Worm (Caenorhabditis elegans) whole organism, midembryonic: ENCODE results near the gene che-7.

ENCODE experiments used
- cog-1 ChIP-seq: sonication (generic microtip); optimal IDR thresholded peaks from 2 replicates; lab custom pipeline; 2016; ENCODE audit warnings: missing genetic modification characterization, missing compliant biosample characterization
- flt-1 ChIP-seq: fragments of 200-800 bp; sonication (Bioruptor generic); IDR thresholded peaks from 2 replicates; pipeline ENCODE4 v1.3.6; 2022; ENCODE audit warnings: missing genetic modification characterization, missing compliant biosample characterization
- klf-2 ChIP-seq: fragments of 200-800 bp; sonication (Bioruptor generic); conservative IDR thresholded peaks from 2 replicates; pipeline ENCODE4 v1.3.6; 2022; ENCODE audit warnings: missing genetic modification reagents, missing genetic modification characterization, missing compliant biosample characterization
- med-1 ChIP-seq: sonication (generic microtip); optimal IDR thresholded peaks from 2 replicates; lab custom pipeline; 2017; ENCODE audit warnings: missing genetic modification characterization, mild to moderate bottlenecking, missing compliant biosample characterization, antibody characterized with exemption, missing genetic modification reagents; ENCODE audit not compliant: insufficient read depth
- ref-1 ChIP-seq: fragments of 200-800 bp; sonication (Bioruptor generic); conservative IDR thresholded peaks from 2 replicates; pipeline ENCODE4 v1.3.6; 2022; ENCODE audit warnings: missing genetic modification reagents, missing genetic modification characterization, missing compliant biosample characterization
- tab-1 ChIP-seq: fragments of 200-800 bp; sonication (Bioruptor generic); IDR thresholded peaks from 2 replicates; pipeline ENCODE4 v1.3.6; 2022; ENCODE audit warnings: missing genetic modification characterization, missing compliant biosample characterization
- ztf-23 ChIP-seq: fragments of 200-800 bp; sonication (Bioruptor generic); IDR thresholded peaks from 2 replicates; pipeline ENCODE4 v1.3.6; 2022; ENCODE audit warnings: missing genetic modification reagents, missing genetic modification characterization, missing compliant biosample characterization

DNA sequence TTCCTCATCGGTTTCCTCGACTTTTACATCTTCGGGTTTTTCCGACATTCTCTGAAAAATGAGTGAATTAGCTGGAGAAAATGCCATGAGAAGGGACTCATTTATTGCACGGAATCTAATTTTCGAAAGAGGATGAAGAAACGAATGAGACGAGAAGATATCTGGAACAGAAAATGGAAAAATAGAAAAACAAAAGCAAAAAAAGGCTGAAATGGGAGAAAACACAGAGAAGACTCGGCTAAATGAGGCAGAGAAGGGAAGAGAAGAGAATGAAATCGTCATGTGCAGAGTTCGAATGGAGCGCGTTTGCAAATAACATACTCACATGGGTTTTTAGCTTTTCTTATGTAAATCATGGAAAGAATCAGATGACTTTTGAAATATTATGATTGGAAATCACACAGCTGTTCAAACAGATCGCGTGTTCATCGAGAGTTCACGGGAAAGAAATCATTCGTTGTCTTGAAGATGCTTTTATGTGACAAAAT is 44.9 kb upstream of the che-7 start, which contains the start of gene Y97E10AR.6:
- TF ChIP-seq med-1 (GFP tag; lab: Kevin White, UChicago), result no peak
- TF ChIP-seq klf-2 (GFP tag; lab: Robert Waterston, UW), result no peak
- no peak for TF ChIP-seq flt-1 (GFP tag; lab: Robert Waterston, UW)
- no peak for TF ChIP-seq ref-1 (GFP tag; lab: Robert Waterston, UW)
- no peak for TF ChIP-seq tab-1 (GFP tag; lab: Robert Waterston, UW)
- no peak for TF ChIP-seq ztf-23 (GFP tag; lab: Robert Waterston, UW)
- TF ChIP-seq cog-1 (tag; lab: Kevin White, UChicago), result no peak
